Worm (Caenorhabditis elegans): ENCODE results near the gene C03B1.17.

C03B1.17 gene

ce11 chrX:6371192-6372116 is 2.0 kb upstream of the C03B1.17 start:
- TF ChIP-seq F23B12.7 (tag; optimal IDR thresholded peaks at IDR 0.05; ENCODE audit: insufficient read depth) (peak; percentile 85), nhr-120 (GFP tag; IDR thresholded peaks at IDR 0.05) (0 out of 2 replicates have a peak, but pooled peaks have one; percentile 65), Y79H2A.3 (GFP tag; conservative IDR thresholded peaks at IDR 0.05) (no peak), madf-8 (GFP tag; conservative IDR thresholded peaks at IDR 0.05) (no peak), F37B4.10 (GFP tag; IDR thresholded peaks at IDR 0.05) (no peak), bed-2 (GFP tag; IDR thresholded peaks at IDR 0.05) (no peak), efl-1 (GFP tag; optimal IDR thresholded peaks at IDR 0.05) (no peak), ztf-3 (GFP tag; optimal IDR thresholded peaks at IDR 0.05) (peak; percentile 32), zim-3 (tag; optimal IDR thresholded peaks at IDR 0.05) (peak; percentile 69), hsf-1 (GFP tag; IDR thresholded peaks at IDR 0.05) (no peak), aptf-3 (GFP tag; IDR thresholded peaks at IDR 0.05) (peak; percentile 75; the same call in 1 of the 2 replicates), let-526 (GFP tag; IDR thresholded peaks at IDR 0.05) (peak; percentile 53; the same call in 1 of the 2 replicates), snpc-1.1 (tag; optimal IDR thresholded peaks at IDR 0.05; ENCODE audit: insufficient read depth) (peak; percentile 5), aptf-2 (GFP tag; conservative IDR thresholded peaks at IDR 0.05) (no peak), madf-10 (tag; optimal IDR thresholded peaks at IDR 0.05) (peak; percentile 71), ztf-22 (GFP tag; optimal IDR thresholded peaks at IDR 0.05) (peak; percentile 32), lsl-1 (GFP tag; optimal IDR thresholded peaks at IDR 0.05) (no peak), F55B11.4 (tag; optimal IDR thresholded peaks at IDR 0.05; ENCODE audit: borderline replicate concordance, insufficient read depth) (no peak), nhr-80 (tag; optimal IDR thresholded peaks at IDR 0.05) (peak; percentile 13), snpc-4 (GFP tag; optimal IDR thresholded peaks at IDR 0.05) (peak; percentile 48), snpc-4 (tag; optimal IDR thresholded peaks at IDR 0.05) (peak in 3 of 4 experiments; percentile 7 to 71 (median 49)), unc-130 (GFP tag; optimal IDR thresholded peaks at IDR 0.05) (no peak), somi-1 (GFP tag; optimal IDR thresholded peaks at IDR 0.05) (peak; percentile 58), repo-1 (tag; optimal IDR thresholded peaks at IDR 0.05) (peak; percentile 56), lsy-27 (tag; optimal IDR thresholded peaks at IDR 0.05; ENCODE audit: borderline replicate concordance, insufficient read depth) (peak; percentile 13), D2030.7 (GFP tag; IDR thresholded peaks at IDR 0.05) (peak; percentile 66), madf-3 (GFP tag; IDR thresholded peaks at IDR 0.05) (no peak), cebp-1 (GFP tag; IDR thresholded peaks at IDR 0.05) (no peak), cebp-1 (tag; optimal IDR thresholded peaks at IDR 0.05) (no peak), die-1 (tag; optimal IDR thresholded peaks at IDR 0.05) (peak; percentile 80), unc-62 (GFP tag; optimal IDR thresholded peaks at IDR 0.05) (no peak), Y95B8A.8 (GFP tag; IDR thresholded peaks at IDR 0.05) (no peak), nhr-179 (tag; optimal IDR thresholded peaks at IDR 0.05) (peak; percentile 58), egrh-3 (GFP tag; IDR thresholded peaks at IDR 0.05) (no peak), fkh-3 (tag; optimal IDR thresholded peaks at IDR 0.05) (peak; percentile 36), mcd-1 (GFP tag; IDR thresholded peaks at IDR 0.05) (no peak), ama-1 (optimal IDR thresholded peaks at IDR 0.05) (no peak), ama-1 (GFP tag; optimal IDR thresholded peaks at IDR 0.05) (peak in 1 of 2 experiments; percentile 78), dpff-1 (tag; optimal IDR thresholded peaks at IDR 0.05) (no peak), ceh-40 (GFP tag; IDR thresholded peaks at IDR 0.05) (peak; percentile 72; the same call in 1 of the 2 replicates), K11D2.4 (GFP tag; IDR thresholded peaks at IDR 0.05) (0 out of 2 replicates have a peak, but pooled peaks have one; percentile 26), B0336.3 (GFP tag; IDR thresholded peaks at IDR 0.05) (no peak), attf-6 (GFP tag; IDR thresholded peaks at IDR 0.05) (no peak), hmg-1.2 (GFP tag; IDR thresholded peaks at IDR 0.05) (peak; percentile 85), attf-3 (GFP tag; conservative IDR thresholded peaks at IDR 0.05) (no peak), sdz-38 (tag; optimal IDR thresholded peaks at IDR 0.05) (no peak), ztf-18 (tag; optimal IDR thresholded peaks at IDR 0.05) (peak; percentile 62)

Data from whole organism, young adult.